Fruit fly (Drosophila melanogaster) whole organism, embryonic: ENCODE results near the gene Vha68-1.

ENCODE experiments used
- Dref ChIP-seq: fragments of 200-800 bp; sonication (Bioruptor generic); IDR thresholded peaks from 2 replicates; pipeline ENCODE4 v1.3.6; 2022; ENCODE audit warnings: missing biosample characterization, missing genetic modification characterization
- H15 ChIP-seq: fragments of 200-800 bp; sonication (Bioruptor generic); IDR thresholded peaks from 3 replicates; pipeline ENCODE4 v1.3.6; 2022; ENCODE audit warnings: missing biosample characterization, missing genetic modification characterization
- MESR4 ChIP-seq: fragments of 200-800 bp; sonication (Bioruptor generic); optimal IDR thresholded peaks from 2 replicates; lab custom pipeline; 2018; ENCODE audit warnings: missing biosample characterization, mild to moderate bottlenecking, missing genetic modification characterization, moderate library complexity
- Rx ChIP-seq: fragments of 200-800 bp; sonication (Bioruptor generic); IDR thresholded peaks from 2 replicates; pipeline ENCODE4 v1.3.6; 2022; ENCODE audit warnings: missing biosample characterization, missing genetic modification characterization
- Usf ChIP-seq: fragments of 200-800 bp; sonication (Bioruptor generic); optimal IDR thresholded peaks from 2 replicates; lab custom pipeline; 2017; ENCODE audit warnings: missing genotype, missing biosample characterization, missing genetic modification characterization
- cg ChIP-seq: fragments of 200-800 bp; sonication (Bioruptor generic); optimal IDR thresholded peaks from 3 replicates; lab custom pipeline; 2019; ENCODE audit warnings: missing biosample characterization, mild to moderate bottlenecking, missing genetic modification characterization, moderate library complexity
- dati ChIP-seq: fragments of 200-800 bp; sonication (Bioruptor generic); IDR thresholded peaks from 2 replicates; pipeline ENCODE4 v1.3.6; 2022; ENCODE audit warnings: missing biosample characterization, missing genetic modification characterization
- dimm ChIP-seq: fragments of 200-800 bp; sonication (Bioruptor generic); IDR thresholded peaks from 2 replicates; pipeline ENCODE4 v1.3.6; 2022; ENCODE audit warnings: missing biosample characterization, missing genetic modification characterization
- fru ChIP-seq: fragments of >200 bp; optimal IDR thresholded peaks from 2 replicates; lab custom pipeline; 2017
- odd ChIP-seq: fragments of 200-800 bp; sonication (Bioruptor generic); optimal IDR thresholded peaks from 2 replicates; lab custom pipeline; 2017; ENCODE audit warnings: missing biosample characterization, mild to moderate bottlenecking, missing genetic modification characterization
- ssp ChIP-seq: fragments of 200-800 bp; sonication (Bioruptor generic); IDR thresholded peaks from 2 replicates; pipeline ENCODE4 v1.3.6; 2022; ENCODE audit warnings: missing biosample characterization, missing genetic modification characterization
- wor ChIP-seq: fragments of 200-800 bp; sonication (Bioruptor generic); IDR thresholded peaks from 2 replicates; pipeline ENCODE4 v1.3.6; 2022; ENCODE audit warnings: missing biosample characterization, missing genetic modification characterization

- no peak for TF ChIP-seq dimm (GFP tag; lab: Robert Waterston, UW)
- no peak for TF ChIP-seq odd
- no peak for TF ChIP-seq MESR4
- no peak for TF ChIP-seq cg (GFP tag; lab: Kevin White, UChicago)
- no peak for TF ChIP-seq H15
- no peak for TF ChIP-seq wor
- TF ChIP-seq Dref = no peak
- TF ChIP-seq ssp = no peak
- TF ChIP-seq Rx (GFP tag; lab: Robert Waterston, UW) = no peak
- TF ChIP-seq Usf (GFP tag; lab: Kevin White, UChicago) = no peak
- no peak for TF ChIP-seq fru (lab: Kevin White, UChicago)
- TF ChIP-seq dati = no peak
Measured at dm6 chr2L:12975367-12975655, 28.6 kb downstream of the Vha68-1 start.
